Worm (Caenorhabditis elegans): ENCODE data around the gene fbxa-133.

Gene fbxa-133

DNA sequence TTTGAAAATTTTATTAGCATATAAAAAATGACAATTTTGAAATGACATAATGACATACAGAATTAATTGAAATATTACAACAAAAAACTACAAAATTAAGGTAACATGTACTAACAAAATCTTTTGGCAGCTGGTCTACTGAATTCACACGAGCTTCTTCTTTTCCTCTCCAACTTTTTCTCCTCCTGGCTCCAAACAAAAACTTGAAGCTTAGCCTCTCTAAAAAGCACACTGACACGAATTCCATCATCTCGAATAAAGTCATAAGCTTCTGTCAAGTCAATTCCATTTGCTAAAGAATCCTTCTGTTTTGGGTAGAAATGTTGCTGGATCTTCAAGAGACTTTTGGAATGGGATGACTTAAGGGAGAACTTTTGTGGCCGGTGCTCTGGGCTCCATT, 33.2 kb upstream of the fbxa-133 start:
- TF ChIP-seq tbx-37 (GFP tag; conservative IDR thresholded peaks at IDR 0.05) (no peak), ama-1 (optimal IDR thresholded peaks at IDR 0.05) (no peak), ets-7 (tag; optimal IDR thresholded peaks at IDR 0.05) (no peak), F13C5.2 (tag; optimal IDR thresholded peaks at IDR 0.05) (no peak), B0310.2 (tag; optimal IDR thresholded peaks at IDR 0.05) (no peak), tra-4 (tag; optimal IDR thresholded peaks at IDR 0.05) (no peak), hmbx-1 (tag; optimal IDR thresholded peaks at IDR 0.05) (no peak), sea-1 (GFP tag; conservative IDR thresholded peaks at IDR 0.05) (no peak), hnd-1 (tag; optimal IDR thresholded peaks at IDR 0.05) (no peak), tbx-11 (GFP tag; IDR thresholded peaks at IDR 0.05) (no peak), ceh-13 (GFP tag; optimal IDR thresholded peaks at IDR 0.05) (no peak), flt-1 (GFP tag; IDR thresholded peaks at IDR 0.05) (no peak), scrt-1 (GFP tag; IDR thresholded peaks at IDR 0.05) (no peak), hmg-4 (GFP tag; optimal IDR thresholded peaks at IDR 0.05) (no peak), aly-1 (tag; optimal IDR thresholded peaks at IDR 0.05) (no peak)

DNA sequence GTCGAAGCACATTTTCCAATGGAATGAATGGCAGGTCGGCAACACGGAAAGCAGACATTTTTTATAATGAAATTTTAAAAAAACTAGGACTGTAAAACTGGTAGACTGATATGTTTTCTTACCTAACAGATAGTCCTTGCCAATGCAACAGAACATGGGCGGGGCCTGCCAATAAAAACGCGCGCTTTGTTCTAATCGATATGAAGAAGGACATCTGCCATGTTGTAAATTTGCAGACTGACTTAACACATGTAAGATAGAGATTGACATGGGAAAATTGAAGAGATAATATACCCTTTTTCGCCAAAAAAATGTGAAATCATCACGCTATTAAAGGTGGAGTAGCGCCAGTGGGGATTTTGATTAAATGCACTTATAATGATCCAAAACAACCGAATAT, 31.8 kb upstream of the fbxa-133 start, which contains the start of gene C38D9.8:
Gene C38D9.8, minus strand, starts transcription at position 101 of the 400 bp plus-strand sequence.
- TF ChIP-seq F13C5.2 (tag; optimal IDR thresholded peaks at IDR 0.05), result no peak
- TF ChIP-seq hmg-4 (GFP tag; optimal IDR thresholded peaks at IDR 0.05), result no peak
- TF ChIP-seq tbx-37 (GFP tag; conservative IDR thresholded peaks at IDR 0.05), result no peak
- TF ChIP-seq hnd-1 (tag; optimal IDR thresholded peaks at IDR 0.05), result no peak
- TF ChIP-seq scrt-1 (GFP tag; IDR thresholded peaks at IDR 0.05), result no peak
- TF ChIP-seq flt-1 (GFP tag; IDR thresholded peaks at IDR 0.05), result no peak
- no peak for TF ChIP-seq B0310.2 (tag; optimal IDR thresholded peaks at IDR 0.05)
- no peak for TF ChIP-seq ceh-36 (tag; optimal IDR thresholded peaks at IDR 0.05)
- TF ChIP-seq tra-4 (tag; optimal IDR thresholded peaks at IDR 0.05), result no peak
- no peak for TF ChIP-seq pes-1 (GFP tag; IDR thresholded peaks at IDR 0.05)
- no peak for TF ChIP-seq sea-1 (GFP tag; conservative IDR thresholded peaks at IDR 0.05)
- no peak for TF ChIP-seq ceh-13 (GFP tag; optimal IDR thresholded peaks at IDR 0.05)
- no peak for TF ChIP-seq aly-1 (tag; optimal IDR thresholded peaks at IDR 0.05)
- no peak for TF ChIP-seq hmbx-1 (tag; optimal IDR thresholded peaks at IDR 0.05)
- TF ChIP-seq tbx-11 (GFP tag; IDR thresholded peaks at IDR 0.05), result no peak
- no peak for TF ChIP-seq ets-7 (tag; optimal IDR thresholded peaks at IDR 0.05)
- TF ChIP-seq ama-1 (optimal IDR thresholded peaks at IDR 0.05), result no peak

DNA sequence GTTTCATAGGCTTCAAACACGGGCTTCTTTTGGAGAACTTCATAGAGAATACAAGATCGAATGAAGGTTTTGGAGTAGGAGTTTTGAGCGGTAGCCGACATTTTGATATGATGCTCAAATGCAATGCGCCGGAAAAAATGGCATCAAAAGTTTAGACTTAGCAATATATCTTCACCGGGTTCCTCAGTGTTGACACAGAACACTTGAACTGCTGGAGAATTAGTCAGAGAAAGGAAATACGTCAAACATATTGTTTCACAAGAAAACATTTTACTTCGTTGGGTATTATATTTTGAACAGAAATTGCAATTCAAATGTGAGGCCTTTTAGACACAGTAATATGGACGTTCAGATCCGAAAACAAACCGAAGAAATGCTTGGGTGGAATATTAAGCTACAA, 26.2 kb upstream of the fbxa-133 start, which contains the start of gene fbxa-174:
Gene fbxa-174, minus strand, starts transcription at position 101 of the 400 bp plus-strand sequence.
- TF ChIP-seq tra-4 (tag; optimal IDR thresholded peaks at IDR 0.05), result no peak
- TF ChIP-seq B0310.2 (tag; optimal IDR thresholded peaks at IDR 0.05), result no peak
- TF ChIP-seq hnd-1 (tag; optimal IDR thresholded peaks at IDR 0.05), result no peak
- TF ChIP-seq scrt-1 (GFP tag; IDR thresholded peaks at IDR 0.05), result no peak
- no peak for TF ChIP-seq aly-1 (tag; optimal IDR thresholded peaks at IDR 0.05)
- TF ChIP-seq sea-1 (GFP tag; conservative IDR thresholded peaks at IDR 0.05), result no peak
- TF ChIP-seq pes-1 (GFP tag; IDR thresholded peaks at IDR 0.05), result no peak
- TF ChIP-seq tbx-11 (GFP tag; IDR thresholded peaks at IDR 0.05), result no peak

DNA sequence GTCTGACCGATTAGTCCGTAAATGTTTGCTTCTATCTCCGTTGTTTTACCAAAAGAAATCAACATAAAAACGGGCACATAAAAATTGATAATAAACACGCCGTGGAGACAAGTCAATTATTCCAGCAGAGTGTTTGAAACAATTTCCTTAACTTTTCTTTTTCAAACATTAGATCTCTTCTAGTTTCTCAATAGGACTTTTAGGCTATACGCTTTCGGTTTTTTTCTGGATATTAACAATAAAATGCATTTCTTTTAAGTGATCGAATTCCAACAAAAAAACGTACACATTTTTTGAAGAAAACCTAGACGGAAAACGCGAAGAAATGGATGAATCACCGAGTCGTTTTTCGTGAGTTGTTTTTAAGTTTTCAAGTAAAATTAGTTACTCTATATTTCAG, 25.6 kb upstream of the fbxa-133 start, which contains the start of gene fbxa-172:
Gene fbxa-172, plus strand, starts transcription at position 301 of the 400 bp plus-strand sequence.
- TF ChIP-seq ceh-36 (tag; optimal IDR thresholded peaks at IDR 0.05) (no peak), hmbx-1 (tag; optimal IDR thresholded peaks at IDR 0.05) (no peak), flt-1 (GFP tag; IDR thresholded peaks at IDR 0.05) (no peak), hmg-4 (GFP tag; optimal IDR thresholded peaks at IDR 0.05) (no peak), sea-1 (GFP tag; conservative IDR thresholded peaks at IDR 0.05) (no peak), hnd-1 (tag; optimal IDR thresholded peaks at IDR 0.05) (no peak), ama-1 (optimal IDR thresholded peaks at IDR 0.05) (no peak), scrt-1 (GFP tag; IDR thresholded peaks at IDR 0.05) (no peak), ets-7 (tag; optimal IDR thresholded peaks at IDR 0.05) (no peak), tra-4 (tag; optimal IDR thresholded peaks at IDR 0.05) (no peak), F13C5.2 (tag; optimal IDR thresholded peaks at IDR 0.05) (no peak), B0310.2 (tag; optimal IDR thresholded peaks at IDR 0.05) (no peak), aly-1 (tag; optimal IDR thresholded peaks at IDR 0.05) (no peak), tbx-37 (GFP tag; conservative IDR thresholded peaks at IDR 0.05) (no peak), tbx-11 (GFP tag; IDR thresholded peaks at IDR 0.05) (no peak), pes-1 (GFP tag; IDR thresholded peaks at IDR 0.05) (no peak), ceh-13 (GFP tag; optimal IDR thresholded peaks at IDR 0.05) (no peak)

DNA sequence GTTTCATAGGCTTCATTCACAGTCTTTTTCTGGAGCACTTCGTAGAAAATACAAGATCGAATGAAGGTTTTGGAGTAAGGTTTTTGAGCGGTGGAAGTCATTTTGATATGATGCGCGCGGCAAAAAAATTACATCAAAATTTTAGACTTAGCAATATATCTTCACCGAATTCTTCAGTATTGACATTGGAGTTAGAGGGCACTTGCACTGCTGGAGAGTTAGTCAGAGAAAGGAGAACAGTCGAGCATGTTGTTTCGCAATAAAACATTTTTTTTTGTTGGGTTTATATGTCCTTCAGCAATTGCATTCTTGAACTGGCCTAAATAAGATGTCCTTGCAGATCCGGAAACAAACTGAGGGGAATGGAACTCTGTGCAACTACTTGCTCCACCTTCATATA, 18.7 kb upstream of the fbxa-133 start, which contains the start of gene fbxa-171:
Gene fbxa-171, minus strand, starts transcription at position 101 of the 400 bp plus-strand sequence.
- TF ChIP-seq hmbx-1 (tag; optimal IDR thresholded peaks at IDR 0.05) (no peak), tbx-37 (GFP tag; conservative IDR thresholded peaks at IDR 0.05) (no peak), ama-1 (optimal IDR thresholded peaks at IDR 0.05) (no peak), hmg-4 (GFP tag; optimal IDR thresholded peaks at IDR 0.05) (no peak), flt-1 (GFP tag; IDR thresholded peaks at IDR 0.05) (no peak), B0310.2 (tag; optimal IDR thresholded peaks at IDR 0.05) (no peak)

DNA sequence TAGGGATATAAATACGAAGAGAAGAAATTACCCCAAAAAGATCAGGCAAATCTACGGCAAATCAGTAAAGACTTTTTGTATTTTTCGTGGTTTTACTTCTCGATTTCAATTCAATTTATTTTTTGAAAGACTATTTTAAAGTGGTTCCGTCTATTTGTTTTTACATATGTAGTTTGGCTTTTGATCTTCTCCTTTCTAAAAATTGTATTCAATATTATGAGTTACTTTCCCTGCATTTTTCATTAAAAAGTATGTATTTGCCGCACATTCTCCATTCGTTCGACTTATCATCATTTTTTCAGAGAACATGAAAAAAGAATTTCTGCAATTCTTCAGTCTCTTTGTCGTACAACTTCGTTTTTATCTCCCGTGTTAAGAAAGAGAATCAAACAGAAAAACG, 17.7 kb upstream of the fbxa-133 start, which contains the start of gene C38D9.2:
Gene C38D9.2, plus strand, starts transcription at position 301 of the 400 bp plus-strand sequence.
- no peak for TF ChIP-seq B0310.2 (tag; optimal IDR thresholded peaks at IDR 0.05)
- TF ChIP-seq hnd-1 (tag; optimal IDR thresholded peaks at IDR 0.05), result no peak
- TF ChIP-seq hmbx-1 (tag; optimal IDR thresholded peaks at IDR 0.05), result no peak
- TF ChIP-seq tbx-11 (GFP tag; IDR thresholded peaks at IDR 0.05), result no peak
- TF ChIP-seq tra-4 (tag; optimal IDR thresholded peaks at IDR 0.05), result no peak
- TF ChIP-seq flt-1 (GFP tag; IDR thresholded peaks at IDR 0.05), result no peak
- TF ChIP-seq ets-7 (tag; optimal IDR thresholded peaks at IDR 0.05), result no peak
- no peak for TF ChIP-seq aly-1 (tag; optimal IDR thresholded peaks at IDR 0.05)
- no peak for TF ChIP-seq ama-1 (optimal IDR thresholded peaks at IDR 0.05)
- no peak for TF ChIP-seq ceh-36 (tag; optimal IDR thresholded peaks at IDR 0.05)

DNA sequence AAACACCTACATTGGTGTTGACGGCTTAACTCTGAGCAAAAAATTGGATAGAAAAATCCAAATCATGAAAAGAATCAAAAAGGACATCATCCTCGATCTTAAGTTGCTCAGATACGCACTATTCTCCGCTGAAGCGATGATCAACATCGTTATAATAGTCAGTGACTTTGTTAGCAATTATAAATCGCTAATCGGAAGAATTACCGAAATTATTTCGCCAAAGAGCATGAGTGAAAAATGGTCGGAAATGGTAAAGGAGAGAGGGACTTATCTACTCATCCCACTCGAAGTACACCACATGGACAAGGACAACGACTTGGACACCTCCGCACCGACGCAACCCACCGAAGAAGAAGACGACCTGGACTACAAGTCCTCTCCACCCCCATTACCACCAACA, 4.6 kb upstream of the fbxa-133 start:
- no peak for TF ChIP-seq F13C5.2 (tag; optimal IDR thresholded peaks at IDR 0.05)
- TF ChIP-seq pes-1 (GFP tag; IDR thresholded peaks at IDR 0.05), result no peak
- no peak for TF ChIP-seq sea-1 (GFP tag; conservative IDR thresholded peaks at IDR 0.05)
- TF ChIP-seq ceh-36 (tag; optimal IDR thresholded peaks at IDR 0.05), result no peak
- no peak for TF ChIP-seq scrt-1 (GFP tag; IDR thresholded peaks at IDR 0.05)
- TF ChIP-seq hmg-4 (GFP tag; optimal IDR thresholded peaks at IDR 0.05), result no peak
- no peak for TF ChIP-seq aly-1 (tag; optimal IDR thresholded peaks at IDR 0.05)
- no peak for TF ChIP-seq hmbx-1 (tag; optimal IDR thresholded peaks at IDR 0.05)
- no peak for TF ChIP-seq ceh-13 (GFP tag; optimal IDR thresholded peaks at IDR 0.05)
- TF ChIP-seq ets-7 (tag; optimal IDR thresholded peaks at IDR 0.05), result no peak
- TF ChIP-seq tbx-37 (GFP tag; conservative IDR thresholded peaks at IDR 0.05), result no peak
- TF ChIP-seq tra-4 (tag; optimal IDR thresholded peaks at IDR 0.05), result no peak
- no peak for TF ChIP-seq tbx-11 (GFP tag; IDR thresholded peaks at IDR 0.05)
- no peak for TF ChIP-seq ama-1 (optimal IDR thresholded peaks at IDR 0.05)
- TF ChIP-seq hnd-1 (tag; optimal IDR thresholded peaks at IDR 0.05), result no peak
